Worm (Caenorhabditis elegans) whole organism, young adult: ENCODE measurements around the gene C14A4.12.

Source experiments
- B0019.2 ChIP-seq: fragments of 200-800 bp; sonication (Bioruptor generic); conservative IDR thresholded peaks from 2 replicates; pipeline ENCODE4 v1.3.6; 2022; ENCODE audit warnings: missing genetic modification reagents, missing genetic modification characterization, missing compliant biosample characterization
- C06A6.2 ChIP-seq: fragments of 200-800 bp; sonication (Bioruptor generic); conservative IDR thresholded peaks from 2 replicates; pipeline ENCODE4 v1.3.6; 2022; ENCODE audit warnings: missing genetic modification characterization, missing compliant biosample characterization
- D2030.7 ChIP-seq: fragments of 200-800 bp; sonication (Bioruptor generic); IDR thresholded peaks from 2 replicates; pipeline ENCODE4 v1.3.6; 2022; ENCODE audit warnings: missing genetic modification reagents, missing genetic modification characterization, missing compliant biosample characterization
- F10E7.11 ChIP-seq: sonication (generic microtip); optimal IDR thresholded peaks from 2 replicates; lab custom pipeline; 2017; ENCODE audit warnings: mild to moderate bottlenecking, missing genetic modification characterization, moderate library complexity, missing compliant biosample characterization
- F37B4.10 ChIP-seq: fragments of 200-800 bp; sonication (Bioruptor generic); IDR thresholded peaks from 2 replicates; pipeline ENCODE4 v1.3.6; 2022; ENCODE audit warnings: missing genetic modification characterization, missing compliant biosample characterization
- F52B5.7 ChIP-seq: sonication (generic microtip); optimal IDR thresholded peaks from 2 replicates; lab custom pipeline; 2016; ENCODE audit warnings: mild to moderate bottlenecking, missing genetic modification characterization, missing compliant biosample characterization
- F55B11.4 ChIP-seq: sonication (generic microtip); optimal IDR thresholded peaks from 2 replicates; lab custom pipeline; 2016; ENCODE audit warnings: missing compliant biosample characterization, missing genetic modification characterization, borderline replicate concordance; ENCODE audit not compliant: insufficient read depth
- F57A8.1 ChIP-seq: fragments of 200-800 bp; sonication (Bioruptor generic); optimal IDR thresholded peaks from 2 replicates; lab custom pipeline; 2018; ENCODE audit warnings: mild to moderate bottlenecking, missing genetic modification characterization, moderate library complexity, missing compliant biosample characterization
- K11D2.4 ChIP-seq: fragments of 200-800 bp; sonication (Bioruptor generic); IDR thresholded peaks from 2 replicates; pipeline ENCODE4 v1.3.6; 2022; ENCODE audit warnings: missing genetic modification reagents, missing genetic modification characterization, missing compliant biosample characterization
- ZK185.1 ChIP-seq: sonication (generic microtip); optimal IDR thresholded peaks from 2 replicates; lab custom pipeline; 2016; ENCODE audit warnings: mild to moderate bottlenecking, missing genetic modification characterization, missing compliant biosample characterization; ENCODE audit not compliant: poor library complexity, severe bottlenecking
- ama-1 ChIP-seq, 3 experiments: fragments of 150-350 bp in 1 of 3; sonication (generic microtip) in 2 of 3; optimal IDR thresholded peaks; 2 replicates each; lab custom pipeline; 2014 to 2018; ENCODE audit warnings: missing biosample characterization in 2 of 3, missing genetic modification characterization in 2 of 3, missing genetic modification reagents in 2 of 3
- aptf-2 ChIP-seq: fragments of 200-800 bp; sonication (Bioruptor generic); conservative IDR thresholded peaks from 2 replicates; pipeline ENCODE4 v1.3.6; 2022; ENCODE audit warnings: missing genetic modification reagents, missing genetic modification characterization, missing compliant biosample characterization
- bed-2 ChIP-seq: fragments of 200-800 bp; sonication (Bioruptor generic); IDR thresholded peaks from 2 replicates; pipeline ENCODE4 v1.3.6; 2022; ENCODE audit warnings: missing genetic modification reagents, missing genetic modification characterization, missing compliant biosample characterization
- ccch-3 ChIP-seq: fragments of 200-800 bp; sonication (Bioruptor generic); optimal IDR thresholded peaks from 2 replicates; lab custom pipeline; 2018; ENCODE audit warnings: mild to moderate bottlenecking, missing genetic modification characterization, missing compliant biosample characterization
- cebp-2 ChIP-seq: fragments of 200-800 bp; sonication (Bioruptor generic); IDR thresholded peaks from 2 replicates; pipeline ENCODE4 v1.3.6; 2022; ENCODE audit warnings: missing genetic modification characterization, missing compliant biosample characterization
- ceh-40 ChIP-seq: fragments of 200-800 bp; sonication (Bioruptor generic); IDR thresholded peaks from 2 replicates; pipeline ENCODE4 v1.3.6; 2022; ENCODE audit warnings: missing genetic modification characterization, missing compliant biosample characterization
- ceh-79 ChIP-seq: sonication (generic microtip); optimal IDR thresholded peaks from 2 replicates; lab custom pipeline; 2017; ENCODE audit warnings: mild to moderate bottlenecking, missing genetic modification characterization, missing compliant biosample characterization
- ceh-91 ChIP-seq: fragments of 200-800 bp; sonication (Bioruptor generic); IDR thresholded peaks from 2 replicates; pipeline ENCODE4 v1.3.6; 2022; ENCODE audit warnings: missing genetic modification reagents, missing genetic modification characterization, missing compliant biosample characterization
- die-1 ChIP-seq: sonication (generic microtip); optimal IDR thresholded peaks from 2 replicates; lab custom pipeline; 2016; ENCODE audit warnings: missing genotype, mild to moderate bottlenecking, missing genetic modification characterization, missing compliant biosample characterization
- dox-1 ChIP-seq: fragments of 200-800 bp; sonication (Bioruptor generic); IDR thresholded peaks from 2 replicates; pipeline ENCODE4 v1.3.6; 2022; ENCODE audit warnings: missing genetic modification reagents, missing genetic modification characterization, missing compliant biosample characterization
- dpl-1 ChIP-seq: fragments of 150-350 bp; optimal IDR thresholded peaks from 2 replicates; lab custom pipeline; 2014; ENCODE audit warnings: missing biosample characterization, missing genetic modification reagents, missing genetic modification characterization
- efl-1 ChIP-seq: fragments of 150-350 bp; optimal IDR thresholded peaks from 2 replicates; lab custom pipeline; 2014; ENCODE audit warnings: missing biosample characterization, missing genetic modification reagents, missing genetic modification characterization
- egl-44 ChIP-seq: fragments of 200-800 bp; sonication (Bioruptor generic); IDR thresholded peaks from 2 replicates; pipeline ENCODE4 v1.3.6; 2022; ENCODE audit warnings: missing genetic modification reagents, missing genetic modification characterization, missing compliant biosample characterization
- egrh-3 ChIP-seq: fragments of 200-800 bp; sonication (Bioruptor generic); IDR thresholded peaks from 2 replicates; pipeline ENCODE4 v1.3.6; 2022; ENCODE audit warnings: missing genetic modification reagents, missing genetic modification characterization, missing compliant biosample characterization
- him-1 ChIP-seq: sonication (generic microtip); optimal IDR thresholded peaks from 2 replicates; lab custom pipeline; 2016; ENCODE audit warnings: missing genotype, missing genetic modification reagents, missing genetic modification characterization, missing compliant biosample characterization
- hlh-26 ChIP-seq: fragments of 200-800 bp; sonication (Bioruptor generic); conservative IDR thresholded peaks from 2 replicates; pipeline ENCODE4 v1.3.6; 2022; ENCODE audit warnings: missing genetic modification reagents, missing genetic modification characterization, missing compliant biosample characterization
- hrde-1 ChIP-seq: sonication (generic microtip); optimal IDR thresholded peaks from 2 replicates; lab custom pipeline; 2016; ENCODE audit warnings: missing genetic modification characterization, mild to moderate bottlenecking, missing compliant biosample characterization, moderate library complexity, missing genotype, missing genetic modification reagents, borderline replicate concordance
- lag-1 ChIP-seq: fragments of 200-800 bp; sonication (Bioruptor generic); IDR thresholded peaks from 2 replicates; pipeline ENCODE4 v1.3.6; 2022; ENCODE audit warnings: missing genetic modification reagents, missing genetic modification characterization, missing compliant biosample characterization
- lin-26 ChIP-seq: fragments of 200-800 bp; sonication (Bioruptor generic); IDR thresholded peaks from 2 replicates; pipeline ENCODE4 v1.3.6; 2022; ENCODE audit warnings: missing genetic modification reagents, missing genetic modification characterization, missing compliant biosample characterization
- lsl-1 ChIP-seq: fragments of 200-800 bp; sonication (Bioruptor generic); optimal IDR thresholded peaks from 2 replicates; lab custom pipeline; 2018; ENCODE audit warnings: mild to moderate bottlenecking, missing genetic modification characterization, moderate library complexity, missing compliant biosample characterization
- madf-10 ChIP-seq: sonication (generic microtip); optimal IDR thresholded peaks from 2 replicates; lab custom pipeline; 2016; ENCODE audit warnings: mild to moderate bottlenecking, missing genetic modification characterization, missing compliant biosample characterization
- madf-8 ChIP-seq: fragments of 200-800 bp; sonication (Bioruptor generic); conservative IDR thresholded peaks from 2 replicates; pipeline ENCODE4 v1.3.6; 2022; ENCODE audit warnings: missing genetic modification reagents, missing genetic modification characterization, missing compliant biosample characterization
- mel-28 ChIP-seq: sonication (generic microtip); optimal IDR thresholded peaks from 2 replicates; lab custom pipeline; 2016; ENCODE audit warnings: borderline replicate concordance, mild to moderate bottlenecking, missing genetic modification characterization, missing compliant biosample characterization
- mes-4 ChIP-seq: sonication (generic microtip); optimal IDR thresholded peaks from 2 replicates; lab custom pipeline; 2016; ENCODE audit warnings: missing genotype, missing genetic modification characterization, missing compliant biosample characterization
- nfyb-1 ChIP-seq: fragments of 200-800 bp; sonication (Bioruptor generic); IDR thresholded peaks from 2 replicates; pipeline ENCODE4 v1.3.6; 2022; ENCODE audit warnings: missing genetic modification reagents, missing genetic modification characterization, missing compliant biosample characterization
- nhr-120 ChIP-seq: fragments of 200-800 bp; sonication (Bioruptor generic); IDR thresholded peaks from 2 replicates; pipeline ENCODE4 v1.3.6; 2022; ENCODE audit warnings: missing genetic modification characterization, missing compliant biosample characterization
- nhr-27 ChIP-seq: fragments of 200-800 bp; sonication (Bioruptor generic); optimal IDR thresholded peaks from 2 replicates; lab custom pipeline; 2018; ENCODE audit warnings: mild to moderate bottlenecking, missing genetic modification characterization, moderate library complexity, missing compliant biosample characterization
- nhr-90 ChIP-seq: sonication (generic microtip); optimal IDR thresholded peaks from 2 replicates; lab custom pipeline; 2016; ENCODE audit warnings: missing genotype, mild to moderate bottlenecking, missing genetic modification characterization, missing compliant biosample characterization
- snpc-1.1 ChIP-seq: sonication (generic microtip); optimal IDR thresholded peaks from 2 replicates; lab custom pipeline; 2017; ENCODE audit warnings: missing genetic modification characterization, mild to moderate bottlenecking, missing compliant biosample characterization, antibody characterized with exemption, moderate library complexity, missing genotype, missing genetic modification reagents; ENCODE audit not compliant: insufficient read depth
- somi-1 ChIP-seq: fragments of 200-800 bp; sonication (Bioruptor generic); optimal IDR thresholded peaks from 2 replicates; lab custom pipeline; 2018; ENCODE audit warnings: mild to moderate bottlenecking, missing genetic modification characterization, missing compliant biosample characterization
- tbp1 ChIP-seq: fragments of 200-800 bp; sonication (Bioruptor generic); optimal IDR thresholded peaks from 2 replicates; lab custom pipeline; 2018; ENCODE audit warnings: mild to moderate bottlenecking, missing genetic modification characterization, missing compliant biosample characterization
- tbx-9 ChIP-seq: sonication (generic microtip); optimal IDR thresholded peaks from 2 replicates; lab custom pipeline; 2016; ENCODE audit warnings: borderline replicate concordance, missing genetic modification characterization, inconsistent platforms, missing compliant biosample characterization
- xnd-1 ChIP-seq: sonication (generic microtip); optimal IDR thresholded peaks from 2 replicates; lab custom pipeline; 2016; ENCODE audit warnings: missing genotype, missing genetic modification reagents, missing genetic modification characterization, missing compliant biosample characterization
- ztf-18 ChIP-seq: sonication (generic microtip); optimal IDR thresholded peaks from 2 replicates; lab custom pipeline; 2016; ENCODE audit warnings: missing genotype, mild to moderate bottlenecking, missing genetic modification characterization, missing compliant biosample characterization
- ztf-26 ChIP-seq: sonication (generic microtip); optimal IDR thresholded peaks from 2 replicates; lab custom pipeline; 2017; ENCODE audit warnings: missing genetic modification characterization, missing compliant biosample characterization
- ztf-6 ChIP-seq: fragments of 200-800 bp; sonication (Bioruptor generic); IDR thresholded peaks from 2 replicates; pipeline ENCODE4 v1.3.6; 2022; ENCODE audit warnings: missing genetic modification reagents, missing genetic modification characterization, missing compliant biosample characterization

The C14A4.12 gene

DNA sequence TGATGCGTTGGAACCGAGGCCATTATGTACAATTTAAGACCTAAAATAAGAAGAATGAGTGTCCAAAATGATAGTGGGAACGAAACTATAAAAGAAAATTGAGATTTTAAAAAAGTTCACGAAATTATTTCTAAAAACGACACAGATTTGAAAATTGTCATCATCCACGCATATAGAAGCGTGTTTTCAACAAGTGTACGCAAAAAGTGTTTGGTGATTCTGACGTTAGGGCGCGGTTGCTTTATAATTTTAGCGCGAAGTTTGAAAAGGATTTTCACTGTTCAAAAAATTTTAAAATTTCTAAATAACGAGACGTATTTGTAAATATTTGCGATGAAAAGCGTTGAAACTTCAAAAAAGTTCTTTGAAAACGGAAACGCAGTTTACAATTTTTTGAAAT, 49.5 kb upstream of the C14A4.12 start, which contains the start of gene cdc-48.1 (continued):
- TF ChIP-seq madf-10 (tag; lab: Kevin White, UChicago), result peak; percentile 97
- peak; percentile 96 for TF ChIP-seq lsl-1 (GFP tag; lab: Kevin White, UChicago)
- peak; percentile 87 for TF ChIP-seq F10E7.11 (tag; lab: Kevin White, UChicago)
- TF ChIP-seq nhr-27 (tag; lab: Kevin White, UChicago), result peak; percentile 85
- peak; percentile 99 for TF ChIP-seq ceh-91
- TF ChIP-seq D2030.7 (GFP tag; lab: Robert Waterston, UW), result peak; percentile 99
- no peak; the same call in 1 of the 2 replicates for TF ChIP-seq lag-1 (GFP tag; lab: Robert Waterston, UW)
- TF ChIP-seq mel-28 (tag; lab: Kevin White, UChicago), result peak; percentile 82
- peak; percentile 100 for TF ChIP-seq dpl-1 (GFP tag; lab: Kevin White, UChicago)
- peak; percentile 100 for TF ChIP-seq efl-1
- peak; percentile 98 for TF ChIP-seq F37B4.10 (GFP tag; lab: Robert Waterston, UW)
- TF ChIP-seq ceh-40 (GFP tag; lab: Robert Waterston, UW), result peak; percentile 94
- TF ChIP-seq hrde-1 (tag; lab: Kevin White, UChicago), result peak; percentile 96
- peak; percentile 94 for TF ChIP-seq madf-8 (GFP tag; lab: Robert Waterston, UW)
- TF ChIP-seq C06A6.2 (GFP tag; lab: Robert Waterston, UW), result peak; percentile 98
- peak; percentile 97 for TF ChIP-seq nhr-90
- peak; percentile 88 for TF ChIP-seq ceh-79 (tag; lab: Kevin White, UChicago)
- no peak for TF ChIP-seq F55B11.4 (tag; lab: Kevin White, UChicago)
- TF ChIP-seq egrh-3 (GFP tag; lab: Robert Waterston, UW), result peak; percentile 64; the same call in 1 of the 2 replicates
- peak; percentile 95 for TF ChIP-seq lin-26 (GFP tag; lab: Robert Waterston, UW)
- peak; percentile 83 for TF ChIP-seq tbp1 (GFP tag; lab: Kevin White, UChicago)
- TF ChIP-seq ztf-26, result peak; percentile 99
- TF ChIP-seq K11D2.4 (GFP tag; lab: Robert Waterston, UW), result peak; percentile 100
- TF ChIP-seq aptf-2 (GFP tag; lab: Robert Waterston, UW), result peak; percentile 90
- peak; percentile 99 for TF ChIP-seq somi-1 (GFP tag; lab: Kevin White, UChicago)
- TF ChIP-seq ztf-6, result peak; percentile 99
- peak; percentile 89 for TF ChIP-seq ztf-18 (tag; lab: Kevin White, UChicago)
- TF ChIP-seq mes-4, result peak; percentile 86
- TF ChIP-seq nfyb-1 (GFP tag; lab: Robert Waterston, UW), result peak; percentile 99
- TF ChIP-seq cebp-2, result peak; percentile 91; the same call in 1 of the 2 replicates
- TF ChIP-seq him-1, result peak; percentile 97
- peak; percentile 98 for TF ChIP-seq F52B5.7 (tag; lab: Kevin White, UChicago)
- TF ChIP-seq die-1 (tag; lab: Kevin White, UChicago), result peak; percentile 89
- TF ChIP-seq dox-1, result peak; percentile 100
- peak; percentile 98 for TF ChIP-seq B0019.2
- TF ChIP-seq, all 124 proteins: peak for 114

- TF ChIP-seq him-1 (no peak), xnd-1 (tag; lab: Kevin White, UChicago) (no peak), ama-1 (optimal IDR thresholded peaks at IDR 0.05; lab: Kevin White, UChicago) (no peak), ama-1 (GFP tag; optimal IDR thresholded peaks at IDR 0.05; lab: Kevin White, UChicago) (no peak), dpl-1 (GFP tag; lab: Kevin White, UChicago) (no peak), tbx-9 (tag; lab: Kevin White, UChicago) (no peak), nhr-90 (no peak), ccch-3 (GFP tag; lab: Kevin White, UChicago) (no peak), snpc-1.1 (tag; lab: Kevin White, UChicago) (no peak), cebp-2 (no peak), ZK185.1 (tag; lab: Kevin White, UChicago) (no peak), nfyb-1 (GFP tag; lab: Robert Waterston, UW) (no peak), egl-44 (GFP tag; lab: Robert Waterston, UW) (no peak), bed-2 (no peak), nhr-120 (GFP tag; lab: Robert Waterston, UW) (no peak), hlh-26 (no peak), F57A8.1 (no peak)
Observed at ce11 chrII:10564578-10564977, 48.3 kb upstream of the C14A4.12 start, which contains the start of the genes C06A1.6 and C06A1.7. TSS of gene C06A1.6 (minus strand) at chrII:10564678. TSS of gene C06A1.7 (plus strand) at chrII:10564891.
